Fruit fly (Drosophila melanogaster) whole organism: ENCODE results near the gene CG3902.

Experiments used
- CG8478 ChIP-seq: fragments of >200 bp; optimal IDR thresholded peaks from 2 replicates; lab custom pipeline; 2018; ENCODE audit warnings: inconsistent platforms
- EcR ChIP-seq, 2 experiments: fragments of >200 bp; optimal IDR thresholded peaks; 2 replicates each; lab custom pipeline; 2017; ENCODE audit warnings: missing biosample characterization in 2 of 2, missing genetic modification characterization in 2 of 2, missing genetic modification reagents in 2 of 2
- pan ChIP-seq: fragments of >200 bp; optimal IDR thresholded peaks from 2 replicates; lab custom pipeline; 2017
- psq ChIP-seq: fragments of >200 bp; optimal IDR thresholded peaks from 2 replicates; lab custom pipeline; 2017
- usp ChIP-seq: fragments of >200 bp; optimal IDR thresholded peaks from 2 replicates; lab custom pipeline; 2017; ENCODE audit warnings: missing biosample characterization, missing genetic modification characterization, mixed read lengths

- no peak for TF ChIP-seq psq
- TF ChIP-seq usp (GFP tag; lab: Kevin White, UChicago), result no peak
- TF ChIP-seq CG8478 (lab: Kevin White, UChicago), result no peak
- no peak for TF ChIP-seq EcR (GFP tag; optimal IDR thresholded peaks at IDR 0.05; lab: Kevin White, UChicago)
- TF ChIP-seq pan (lab: Kevin White, UChicago), result no peak
Measured at dm6 chr3L:18889222-18889866, 8.7 kb downstream of the CG3902 start.
